Worm (Caenorhabditis elegans): ENCODE results near the gene cpt-5.

The cpt-5 gene

DNA sequence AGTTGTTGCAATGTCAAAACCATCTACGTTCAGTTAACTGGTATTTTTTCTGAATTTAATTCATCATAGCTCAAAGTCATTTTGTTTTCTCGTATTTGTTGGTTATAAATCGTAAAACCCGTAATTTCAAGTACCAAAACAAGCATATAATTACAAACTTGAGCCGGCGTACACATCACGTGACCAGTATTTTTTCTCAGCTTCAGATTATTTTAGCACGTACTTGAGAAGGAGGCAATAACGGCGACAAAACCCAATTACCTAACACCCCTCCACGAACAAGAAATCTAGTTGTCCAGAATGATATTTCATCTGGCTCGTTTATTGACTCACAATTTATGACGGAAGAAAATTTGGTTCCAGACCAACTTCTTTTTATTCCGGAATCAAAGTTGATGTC lies 14.1 kb upstream of the cpt-5 start, which contains the start of gene srx-135:
Gene srx-135 (plus strand): TSS at position 301 of the 400 bp plus-strand sequence.
- no peak for TF ChIP-seq W03F9.2 (tag; optimal IDR thresholded peaks at IDR 0.05)
- no peak for TF ChIP-seq him-1 (tag; optimal IDR thresholded peaks at IDR 0.05)
- no peak for TF ChIP-seq dao-5 (tag; optimal IDR thresholded peaks at IDR 0.05)

DNA sequence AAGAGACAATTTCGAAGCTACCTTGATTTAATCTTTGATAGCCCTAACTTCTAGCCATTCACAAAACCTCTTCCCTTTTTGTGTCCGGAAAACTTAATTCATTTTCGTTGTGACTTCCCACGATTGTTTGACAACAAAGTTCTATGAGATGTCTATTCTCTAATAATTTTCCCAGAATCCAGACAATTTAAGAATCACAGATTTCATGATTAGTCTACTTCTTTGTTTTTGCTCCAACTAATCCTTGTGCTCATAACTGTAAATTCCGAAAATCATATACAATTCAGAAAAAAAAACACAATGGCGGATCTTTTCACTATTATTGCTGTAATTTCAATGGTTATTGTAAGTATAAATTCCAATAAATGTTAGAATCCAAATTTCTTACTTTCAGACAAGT lies 10.5 kb upstream of the cpt-5 start, which contains the start of gene srx-137:
Gene srx-137 (plus strand): TSS at position 301 of the 400 bp plus-strand sequence.
- TF ChIP-seq W03F9.2 (tag; optimal IDR thresholded peaks at IDR 0.05), result no peak
- TF ChIP-seq dao-5 (tag; optimal IDR thresholded peaks at IDR 0.05), result no peak
- no peak for TF ChIP-seq him-1 (tag; optimal IDR thresholded peaks at IDR 0.05)

DNA sequence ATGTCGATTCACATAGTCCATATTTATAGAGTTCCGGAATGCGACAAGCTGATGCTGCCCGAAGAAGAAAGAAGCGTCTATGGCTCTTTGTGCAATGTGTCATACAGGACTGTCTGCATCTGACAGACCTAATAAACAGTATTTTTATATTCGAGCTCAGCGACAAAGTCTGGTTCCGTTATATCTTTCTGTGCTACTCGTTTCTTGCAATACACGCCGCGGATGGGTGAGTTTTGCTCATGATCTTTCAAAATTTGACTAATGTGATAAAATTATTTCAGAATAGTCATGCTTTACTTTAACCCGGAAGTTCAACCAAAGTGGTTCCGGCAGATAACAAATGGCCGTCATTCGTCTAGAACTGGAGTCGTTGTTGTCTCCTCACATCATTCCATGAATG lies 9.3 kb upstream of the cpt-5 start:
- TF ChIP-seq him-1 (tag; optimal IDR thresholded peaks at IDR 0.05) (no peak), dao-5 (tag; optimal IDR thresholded peaks at IDR 0.05) (no peak), W03F9.2 (tag; optimal IDR thresholded peaks at IDR 0.05) (no peak)

ce11 chrV:13866353-13866752 lies 6.6 kb upstream of the cpt-5 start, which contains the start of gene nhr-175:
Gene nhr-175, plus strand, starts transcription at chrV:13866691.
- TF ChIP-seq W03F9.2 (tag; optimal IDR thresholded peaks at IDR 0.05), result no peak
- no peak for TF ChIP-seq dao-5 (tag; optimal IDR thresholded peaks at IDR 0.05)
- no peak for TF ChIP-seq him-1 (tag; optimal IDR thresholded peaks at IDR 0.05)

- TF ChIP-seq him-1 (tag; optimal IDR thresholded peaks at IDR 0.05) (no peak), dao-5 (tag; optimal IDR thresholded peaks at IDR 0.05) (no peak), W03F9.2 (tag; optimal IDR thresholded peaks at IDR 0.05) (no peak)
Observed at ce11 chrV:13869551-13869950, 3.4 kb upstream of the cpt-5 start.

ce11 chrV:13873323-13873722 lies 328 bp downstream of the cpt-5 start:
- TF ChIP-seq dao-5 (tag; optimal IDR thresholded peaks at IDR 0.05) (no peak), him-1 (tag; optimal IDR thresholded peaks at IDR 0.05) (no peak), W03F9.2 (tag; optimal IDR thresholded peaks at IDR 0.05) (no peak)

ce11 chrV:13876529-13876928 lies 3.5 kb downstream of the cpt-5 start, which contains the start of gene T22G5.1:
Gene T22G5.1, plus strand, starts transcription at chrV:13876829.
- TF ChIP-seq him-1 (tag; optimal IDR thresholded peaks at IDR 0.05) (no peak), dao-5 (tag; optimal IDR thresholded peaks at IDR 0.05) (no peak), W03F9.2 (tag; optimal IDR thresholded peaks at IDR 0.05) (no peak)

DNA sequence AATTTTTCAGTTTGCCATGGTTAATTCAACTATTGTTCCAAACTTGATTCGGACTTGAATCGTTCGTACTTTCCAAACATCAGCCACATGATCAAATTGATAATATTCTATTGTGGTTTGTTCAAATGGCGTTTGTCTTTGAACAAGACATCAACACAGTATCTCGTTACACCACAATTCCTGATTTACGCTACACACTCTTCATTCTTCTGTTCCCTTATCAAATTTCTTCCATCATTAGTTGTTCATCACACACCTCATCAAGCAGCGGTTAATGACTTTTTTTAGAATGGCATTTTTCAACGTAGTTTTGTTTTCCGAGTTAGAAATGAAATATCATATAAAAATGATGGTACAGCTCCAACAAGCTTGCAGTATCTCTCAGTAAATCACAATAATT lies 5.2 kb downstream of the cpt-5 start:
- TF ChIP-seq dao-5 (tag; optimal IDR thresholded peaks at IDR 0.05), result no peak

DNA sequence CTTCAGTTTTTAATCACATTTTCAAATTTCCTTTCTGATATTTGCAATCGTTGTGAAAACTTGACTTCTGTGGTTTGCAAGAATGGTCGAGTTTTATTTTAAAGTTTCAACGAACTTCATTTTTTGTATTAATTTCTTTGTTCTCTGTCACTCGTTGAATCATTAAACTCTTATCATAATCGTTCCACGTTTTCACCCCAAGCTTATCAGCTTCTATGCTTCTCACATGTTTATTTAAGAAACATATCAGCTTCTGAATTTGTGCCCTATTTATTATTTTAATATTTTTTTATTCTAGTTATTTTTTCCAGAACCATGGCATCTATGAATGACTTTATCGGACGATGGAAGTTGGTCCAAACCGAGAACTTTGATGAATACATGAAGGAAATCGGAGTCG lies 6.2 kb downstream of the cpt-5 start, which contains the start of gene lbp-7:
Gene lbp-7 (plus strand): TSS at position 312 of the 400 bp plus-strand sequence.
- TF ChIP-seq dao-5 (tag; optimal IDR thresholded peaks at IDR 0.05) (no peak), W03F9.2 (tag; optimal IDR thresholded peaks at IDR 0.05) (no peak), him-1 (tag; optimal IDR thresholded peaks at IDR 0.05) (no peak)

DNA sequence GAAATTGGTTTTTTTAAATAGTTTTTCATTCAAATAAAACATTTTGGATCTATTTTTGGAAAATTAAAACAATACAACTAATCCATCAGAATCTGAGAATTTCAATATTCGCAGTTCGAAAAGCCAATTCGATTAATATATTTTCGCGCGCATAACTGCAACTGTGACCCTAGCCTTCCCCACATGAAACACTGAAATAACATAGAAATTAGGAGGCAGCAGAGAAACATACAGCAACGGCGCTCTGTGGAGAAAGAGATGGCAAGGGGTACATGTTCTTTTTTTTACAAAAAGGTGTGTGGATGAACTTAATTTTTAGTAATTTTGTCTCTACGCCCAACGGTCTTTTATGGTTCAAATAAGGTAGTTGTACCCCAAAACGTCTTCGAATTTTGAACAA lies 7.2 kb downstream of the cpt-5 start:
- no peak for TF ChIP-seq him-1 (tag; optimal IDR thresholded peaks at IDR 0.05)
- no peak for TF ChIP-seq W03F9.2 (tag; optimal IDR thresholded peaks at IDR 0.05)
- no peak for TF ChIP-seq dao-5 (tag; optimal IDR thresholded peaks at IDR 0.05)

ce11 chrV:13880607-13881006 lies 7.6 kb downstream of the cpt-5 start, which contains the start of gene T22G5.3:
Gene T22G5.3, plus strand, starts transcription at chrV:13880907.
- TF ChIP-seq him-1 (tag; optimal IDR thresholded peaks at IDR 0.05) (no peak), dao-5 (tag; optimal IDR thresholded peaks at IDR 0.05) (no peak), W03F9.2 (tag; optimal IDR thresholded peaks at IDR 0.05) (no peak)

DNA sequence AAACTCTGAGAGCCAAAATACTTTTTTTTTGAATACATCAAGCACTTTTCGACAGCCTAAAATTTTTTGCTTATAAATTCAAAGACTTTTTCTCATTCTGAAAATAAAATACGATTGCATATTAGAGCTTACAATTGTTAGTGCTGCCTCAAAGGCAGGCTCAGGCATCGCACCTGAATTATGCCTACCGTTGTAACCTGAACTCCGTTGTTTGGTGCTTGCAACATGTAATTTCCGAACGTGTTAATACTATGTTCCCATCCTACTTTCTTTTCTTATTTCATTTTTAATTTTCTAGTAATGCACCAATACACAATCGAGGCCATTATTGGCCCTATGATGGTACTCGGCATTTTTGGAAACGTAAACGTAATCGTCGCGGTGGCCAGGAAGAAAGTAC lies 14.4 kb downstream of the cpt-5 start, which contains the start of gene srsx-19:
Gene srsx-19 (plus strand): TSS at position 301 of the 400 bp plus-strand sequence.
- TF ChIP-seq dao-5 (tag; optimal IDR thresholded peaks at IDR 0.05) (no peak), W03F9.2 (tag; optimal IDR thresholded peaks at IDR 0.05) (no peak), him-1 (tag; optimal IDR thresholded peaks at IDR 0.05) (no peak)

- TF ChIP-seq W03F9.2 (tag; optimal IDR thresholded peaks at IDR 0.05) (no peak), dao-5 (tag; optimal IDR thresholded peaks at IDR 0.05) (no peak), him-1 (tag; optimal IDR thresholded peaks at IDR 0.05) (no peak)
Observed at ce11 chrV:13889516-13889915, 16.5 kb downstream of the cpt-5 start, which contains the start of gene spp-12. Gene spp-12, plus strand, starts transcription at chrV:13889816.

- TF ChIP-seq W03F9.2 (tag; optimal IDR thresholded peaks at IDR 0.05) (no peak), him-1 (tag; optimal IDR thresholded peaks at IDR 0.05) (no peak), dao-5 (tag; optimal IDR thresholded peaks at IDR 0.05) (no peak)
Observed at ce11 chrV:13890473-13890872, 17.5 kb downstream of the cpt-5 start, which contains the start of gene lbp-8. Gene lbp-8, plus strand, starts transcription at chrV:13890773.

DNA sequence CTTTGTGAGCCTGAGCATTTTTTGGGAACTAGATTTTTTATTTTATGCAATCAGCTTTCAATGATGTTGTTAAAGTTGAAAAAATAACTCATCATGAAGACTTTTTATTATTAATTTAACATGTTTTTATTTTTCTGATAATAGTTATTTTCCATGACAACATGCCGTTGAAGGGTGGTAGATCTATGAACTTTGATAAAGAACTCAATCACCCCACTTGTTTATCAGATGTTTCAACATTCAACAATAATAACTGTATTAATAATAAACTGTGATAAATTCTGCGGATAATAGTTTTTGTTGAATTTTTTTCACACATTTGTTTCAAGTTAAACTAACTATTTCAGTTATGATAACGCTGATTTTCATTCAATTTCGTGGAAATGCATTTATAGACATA lies 18.5 kb downstream of the cpt-5 start:
- TF ChIP-seq W03F9.2 (tag; optimal IDR thresholded peaks at IDR 0.05) (peak; percentile 12), dao-5 (tag; optimal IDR thresholded peaks at IDR 0.05) (no peak)

Measured in whole organism, L4/young adult.